Worm (Caenorhabditis elegans): ENCODE measurements around the gene ced-3.

ced-3 gene

ce11 chrIV:13220594-13220993, 16.7 kb upstream of the ced-3 start:
- TF ChIP-seq flt-1 (GFP tag; IDR thresholded peaks at IDR 0.05): no peak

DNA sequence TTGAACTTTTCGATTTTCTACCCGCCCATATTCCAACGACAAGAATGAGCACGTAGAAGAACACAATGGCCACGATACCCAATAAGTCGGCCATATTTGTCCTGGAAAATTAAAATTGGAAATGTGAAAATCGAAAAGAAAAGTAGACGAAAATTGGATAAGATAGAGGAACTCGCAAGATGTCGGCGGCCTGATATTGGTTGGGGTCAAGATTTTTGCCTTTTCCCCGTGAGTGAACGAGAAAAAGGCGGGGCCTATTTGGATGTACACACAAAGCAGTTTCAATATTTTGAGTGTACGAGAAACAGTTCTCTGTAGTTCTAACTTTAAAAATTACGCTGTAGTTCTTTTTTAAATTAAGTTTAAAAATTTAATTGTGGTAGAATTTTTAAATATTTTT, 10.5 kb upstream of the ced-3 start, which contains the start of gene cho-1:
cho-1 (minus strand) TSS at position 101 of the 400 bp plus-strand sequence.
- TF ChIP-seq ceh-13 (GFP tag; optimal IDR thresholded peaks at IDR 0.05): no peak
- no peak for TF ChIP-seq ets-7 (tag; optimal IDR thresholded peaks at IDR 0.05)
- TF ChIP-seq aly-1 (tag; optimal IDR thresholded peaks at IDR 0.05): no peak
- TF ChIP-seq ama-1 (optimal IDR thresholded peaks at IDR 0.05): no peak
- no peak for TF ChIP-seq B0310.2 (tag; optimal IDR thresholded peaks at IDR 0.05)
- TF ChIP-seq scrt-1 (GFP tag; IDR thresholded peaks at IDR 0.05): no peak
- no peak for TF ChIP-seq hmg-4 (GFP tag; optimal IDR thresholded peaks at IDR 0.05)
- TF ChIP-seq F13C5.2 (tag; optimal IDR thresholded peaks at IDR 0.05): no peak
- TF ChIP-seq tbx-11 (GFP tag; IDR thresholded peaks at IDR 0.05): no peak
- no peak for TF ChIP-seq pes-1 (GFP tag; IDR thresholded peaks at IDR 0.05)
- TF ChIP-seq tbx-37 (GFP tag; conservative IDR thresholded peaks at IDR 0.05): no peak
- no peak for TF ChIP-seq flt-1 (GFP tag; IDR thresholded peaks at IDR 0.05)
- no peak for TF ChIP-seq ceh-36 (tag; optimal IDR thresholded peaks at IDR 0.05)
- TF ChIP-seq sea-1 (GFP tag; conservative IDR thresholded peaks at IDR 0.05): no peak

ce11 chrIV:13209566-13209965, 5.6 kb upstream of the ced-3 start, which contains the start of gene C48D1.9:
Gene C48D1.9 (minus strand): TSS chrIV:13209666.
- no peak for TF ChIP-seq hmbx-1 (tag; optimal IDR thresholded peaks at IDR 0.05)
- TF ChIP-seq hmg-4 (GFP tag; optimal IDR thresholded peaks at IDR 0.05): no peak
- TF ChIP-seq tbx-11 (GFP tag; IDR thresholded peaks at IDR 0.05): no peak
- no peak for TF ChIP-seq tra-4 (tag; optimal IDR thresholded peaks at IDR 0.05)
- TF ChIP-seq pes-1 (GFP tag; IDR thresholded peaks at IDR 0.05): no peak
- no peak for TF ChIP-seq flt-1 (GFP tag; IDR thresholded peaks at IDR 0.05)
- TF ChIP-seq ceh-36 (tag; optimal IDR thresholded peaks at IDR 0.05): no peak

DNA sequence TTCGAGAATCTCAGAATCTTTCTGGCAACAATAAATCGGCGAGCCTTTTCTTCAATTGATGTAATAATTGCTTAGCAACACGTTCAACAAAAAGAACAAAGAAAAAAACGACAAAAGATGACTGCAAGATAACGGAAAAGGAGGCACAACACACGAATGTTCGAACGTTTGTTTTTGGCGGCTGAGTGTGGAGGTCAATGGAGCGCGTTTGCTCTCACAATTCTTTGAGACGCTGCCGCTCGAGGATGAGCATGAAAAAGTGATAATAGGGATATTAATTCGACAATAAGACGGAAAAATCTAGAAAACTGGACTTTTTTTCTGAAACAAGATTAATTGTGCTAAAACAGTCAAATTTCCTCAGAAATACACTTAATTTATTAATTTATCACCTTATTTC, 2.0 kb upstream of the ced-3 start:
- TF ChIP-seq aly-1 (tag; optimal IDR thresholded peaks at IDR 0.05): no peak
- peak; percentile 15 for TF ChIP-seq hmg-4 (GFP tag; optimal IDR thresholded peaks at IDR 0.05)

DNA sequence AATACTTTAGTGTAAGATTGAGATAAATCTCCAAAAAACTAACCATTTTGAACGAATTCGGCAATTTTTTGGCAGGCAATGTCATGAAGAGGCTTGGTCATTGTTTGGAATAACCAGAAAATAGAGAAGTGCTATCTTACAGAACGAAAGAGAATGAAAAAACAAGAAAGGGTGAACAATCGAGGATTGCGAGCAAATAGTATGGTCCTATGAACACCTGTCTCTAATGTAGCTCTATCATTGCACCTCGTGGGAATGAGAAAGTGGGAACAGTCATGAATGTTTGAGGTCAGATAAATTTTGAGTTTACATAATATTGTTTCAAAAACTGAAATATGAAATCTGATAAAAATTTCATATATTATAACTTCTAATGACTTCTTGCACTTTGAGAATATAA, 6.7 kb downstream of the ced-3 start, which contains the start of gene C48D1.1:
C48D1.1 (minus strand) TSS at position 101 of the 400 bp plus-strand sequence.
- no peak for TF ChIP-seq ceh-36 (tag; optimal IDR thresholded peaks at IDR 0.05)
- TF ChIP-seq hmbx-1 (tag; optimal IDR thresholded peaks at IDR 0.05): no peak
- no peak for TF ChIP-seq ets-7 (tag; optimal IDR thresholded peaks at IDR 0.05)
- no peak for TF ChIP-seq scrt-1 (GFP tag; IDR thresholded peaks at IDR 0.05)
- no peak for TF ChIP-seq flt-1 (GFP tag; IDR thresholded peaks at IDR 0.05)
- TF ChIP-seq hmg-4 (GFP tag; optimal IDR thresholded peaks at IDR 0.05): no peak
- no peak for TF ChIP-seq F13C5.2 (tag; optimal IDR thresholded peaks at IDR 0.05)
- no peak for TF ChIP-seq ama-1 (optimal IDR thresholded peaks at IDR 0.05)
- TF ChIP-seq sea-1 (GFP tag; conservative IDR thresholded peaks at IDR 0.05): no peak
- TF ChIP-seq pes-1 (GFP tag; IDR thresholded peaks at IDR 0.05): no peak

- no peak for TF ChIP-seq ets-7 (tag; optimal IDR thresholded peaks at IDR 0.05)
- TF ChIP-seq ama-1 (optimal IDR thresholded peaks at IDR 0.05): no peak
These were observed 10.7 kb downstream of the ced-3 start, which contains the start of gene F58D2.5 for ce11 chrIV:13193239-13193638. Gene F58D2.5 (minus strand): TSS chrIV:13193339.

DNA sequence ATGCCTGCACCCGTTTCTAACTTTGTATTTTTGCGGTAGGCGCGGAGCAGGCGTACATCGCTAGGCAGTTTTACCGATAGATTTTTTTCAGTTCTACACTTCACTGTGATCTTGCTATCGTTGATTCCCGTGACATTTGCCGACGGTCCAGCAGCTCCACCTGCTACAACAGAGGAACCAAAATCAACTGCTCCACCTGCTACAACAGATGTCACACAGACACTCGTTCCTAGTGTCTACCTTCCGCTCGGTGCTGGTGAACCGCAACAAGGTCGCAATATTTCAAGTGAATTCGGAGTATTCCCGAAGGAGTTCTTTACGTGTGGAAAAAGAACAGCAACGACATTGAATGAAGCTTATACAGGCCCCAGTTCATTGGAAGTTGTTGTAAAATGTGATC, 13.9 kb downstream of the ced-3 start:
- no peak for TF ChIP-seq ceh-13 (GFP tag; optimal IDR thresholded peaks at IDR 0.05)
- TF ChIP-seq scrt-1 (GFP tag; IDR thresholded peaks at IDR 0.05): no peak
- TF ChIP-seq ets-7 (tag; optimal IDR thresholded peaks at IDR 0.05): no peak
- TF ChIP-seq aly-1 (tag; optimal IDR thresholded peaks at IDR 0.05): no peak
- TF ChIP-seq pes-1 (GFP tag; IDR thresholded peaks at IDR 0.05): no peak
- TF ChIP-seq flt-1 (GFP tag; IDR thresholded peaks at IDR 0.05): no peak
- TF ChIP-seq tbx-11 (GFP tag; IDR thresholded peaks at IDR 0.05): no peak
- no peak for TF ChIP-seq F13C5.2 (tag; optimal IDR thresholded peaks at IDR 0.05)

DNA sequence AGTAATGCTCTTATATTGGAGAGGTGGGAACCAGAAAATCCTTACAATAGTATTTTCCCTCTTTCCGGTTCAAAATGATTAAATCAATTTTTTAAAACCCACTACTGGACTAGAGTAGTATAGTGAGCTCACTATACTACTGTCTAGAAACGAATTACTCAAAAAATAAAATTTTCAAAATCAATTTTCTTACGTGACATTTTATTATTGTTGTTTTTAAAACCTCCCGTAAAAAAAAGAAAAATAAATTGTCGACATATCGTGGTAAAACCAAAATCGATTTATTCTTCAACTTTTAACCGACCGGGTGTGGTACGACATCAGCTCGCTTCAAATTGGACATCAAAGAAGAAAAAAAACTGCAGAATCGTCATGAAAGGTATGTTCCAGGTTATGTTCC, 14.5 kb downstream of the ced-3 start, which contains the start of gene F58D2.2:
F58D2.2 (plus strand) TSS at position 301 of the 400 bp plus-strand sequence.
- TF ChIP-seq pes-1 (GFP tag; IDR thresholded peaks at IDR 0.05) (no peak), ceh-13 (GFP tag; optimal IDR thresholded peaks at IDR 0.05) (no peak), tra-4 (tag; optimal IDR thresholded peaks at IDR 0.05) (no peak), hnd-1 (tag; optimal IDR thresholded peaks at IDR 0.05) (no peak), aly-1 (tag; optimal IDR thresholded peaks at IDR 0.05) (no peak), hmg-4 (GFP tag; optimal IDR thresholded peaks at IDR 0.05) (no peak), hmbx-1 (tag; optimal IDR thresholded peaks at IDR 0.05) (no peak), ets-7 (tag; optimal IDR thresholded peaks at IDR 0.05) (no peak), sea-1 (GFP tag; conservative IDR thresholded peaks at IDR 0.05) (no peak), flt-1 (GFP tag; IDR thresholded peaks at IDR 0.05) (no peak), F13C5.2 (tag; optimal IDR thresholded peaks at IDR 0.05) (no peak), B0310.2 (tag; optimal IDR thresholded peaks at IDR 0.05) (no peak), ama-1 (optimal IDR thresholded peaks at IDR 0.05) (no peak), ceh-36 (tag; optimal IDR thresholded peaks at IDR 0.05) (no peak)

DNA sequence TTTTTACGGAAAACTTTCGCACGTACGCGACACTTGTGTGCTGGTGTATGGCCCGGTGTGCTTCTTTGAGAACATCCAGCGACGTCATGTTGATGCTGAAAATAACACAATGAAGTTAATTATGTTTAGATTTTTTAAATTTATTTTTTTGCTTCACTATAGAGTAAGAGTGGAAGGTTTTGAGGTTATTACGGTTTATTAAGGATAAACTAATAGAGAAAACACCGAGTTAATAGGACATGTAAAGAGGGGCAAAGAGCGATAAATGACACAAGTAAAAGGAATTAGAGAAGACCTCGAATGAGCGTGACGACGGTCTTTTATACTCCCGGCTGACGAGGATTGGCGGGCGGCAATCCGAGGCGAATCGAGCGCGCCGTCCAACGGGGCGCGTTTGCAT, 15.0 kb downstream of the ced-3 start, which contains the start of gene F58D2.4:
F58D2.4 (minus strand) TSS at position 101 of the 400 bp plus-strand sequence.
- TF ChIP-seq aly-1 (tag; optimal IDR thresholded peaks at IDR 0.05) (no peak), hmg-4 (GFP tag; optimal IDR thresholded peaks at IDR 0.05) (no peak), pes-1 (GFP tag; IDR thresholded peaks at IDR 0.05) (no peak), ama-1 (optimal IDR thresholded peaks at IDR 0.05) (no peak), B0310.2 (tag; optimal IDR thresholded peaks at IDR 0.05) (no peak), ceh-13 (GFP tag; optimal IDR thresholded peaks at IDR 0.05) (no peak), ets-7 (tag; optimal IDR thresholded peaks at IDR 0.05) (no peak), ceh-36 (tag; optimal IDR thresholded peaks at IDR 0.05) (no peak), hnd-1 (tag; optimal IDR thresholded peaks at IDR 0.05) (no peak), flt-1 (GFP tag; IDR thresholded peaks at IDR 0.05) (no peak), tra-4 (tag; optimal IDR thresholded peaks at IDR 0.05) (no peak), hmbx-1 (tag; optimal IDR thresholded peaks at IDR 0.05) (no peak), tbx-11 (GFP tag; IDR thresholded peaks at IDR 0.05) (no peak), F13C5.2 (tag; optimal IDR thresholded peaks at IDR 0.05) (no peak), scrt-1 (GFP tag; IDR thresholded peaks at IDR 0.05) (no peak), tbx-37 (GFP tag; conservative IDR thresholded peaks at IDR 0.05) (no peak)

Measured in whole organism, early embryonic.